Fruit fly (Drosophila melanogaster): ENCODE measurements around the gene sowah.

DNA sequence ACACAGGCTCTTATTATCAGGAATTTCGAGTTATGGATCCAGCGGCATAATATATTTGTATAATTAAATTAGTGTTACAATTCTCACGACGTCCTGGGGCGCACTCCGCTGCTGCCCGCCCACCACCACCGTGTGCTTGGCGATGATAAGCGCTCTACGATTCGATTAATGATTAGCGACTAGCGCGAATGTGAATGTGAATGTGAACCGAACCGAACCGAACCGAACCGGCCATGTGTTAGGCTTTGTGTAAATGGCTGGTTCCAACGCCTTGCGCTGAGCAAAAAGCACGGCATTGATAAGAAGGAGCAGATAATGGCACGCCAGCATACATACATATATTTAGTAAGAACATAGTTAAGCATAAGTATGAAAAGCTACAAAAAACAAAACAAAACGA, 53.0 kb downstream of the sowah start:
- TF ChIP-seq Dll (GFP tag; IDR thresholded peaks at IDR 0.05; ENCODE audit: partially characterized antibody) (no peak), br (optimal IDR thresholded peaks at IDR 0.05) (no peak), CG14014 (GFP tag; IDR thresholded peaks at IDR 0.05) (no peak), bowl (GFP tag; IDR thresholded peaks at IDR 0.05) (no peak), slp2 (GFP tag; optimal IDR thresholded peaks at IDR 0.05) (no peak)
